Fruit fly (Drosophila melanogaster): ENCODE results near the gene CG3168.

Gene CG3168

dm6 chrX:6744088-6744487 is 4.3 kb upstream of the CG3168 start, which contains the start of gene RpL17 (continued):
- TF ChIP-seq CG32772 (GFP tag; IDR thresholded peaks at IDR 0.05) (peak; percentile 80), sob (GFP tag; IDR thresholded peaks at IDR 0.05) (peak; percentile 93)

DNA sequence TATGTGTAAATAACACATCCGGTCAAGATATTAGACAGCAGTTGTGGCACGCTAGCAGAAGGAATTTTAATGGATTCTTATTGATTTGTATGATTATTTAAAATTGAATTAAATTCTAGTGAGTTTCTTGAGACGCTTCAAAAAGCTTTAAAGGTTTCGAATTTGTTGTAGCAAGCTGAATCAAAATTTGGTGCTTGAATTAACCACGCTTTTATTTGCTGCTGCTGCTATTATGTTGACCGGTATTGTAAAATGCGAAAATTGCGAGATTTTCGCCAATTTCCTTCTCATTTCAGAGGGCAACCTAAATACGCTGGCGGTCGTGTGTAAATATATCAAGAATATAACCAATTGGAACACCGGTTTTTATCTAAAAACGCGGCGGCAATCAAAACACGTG is 3.4 kb upstream of the CG3168 start:
- TF ChIP-seq Elba2 (GFP tag; optimal IDR thresholded peaks at IDR 0.05) (peak; percentile 42), bab2 (GFP tag; optimal IDR thresholded peaks at IDR 0.05) (no peak), Dref (GFP tag; IDR thresholded peaks at IDR 0.05) (no peak), CG7963 (GFP tag; IDR thresholded peaks at IDR 0.05; ENCODE audit: partially characterized antibody) (no peak), Hmr (GFP tag; optimal IDR thresholded peaks at IDR 0.05) (no peak), CG4282 (GFP tag; optimal IDR thresholded peaks at IDR 0.05) (no peak), CG2712 (tag; optimal IDR thresholded peaks at IDR 0.05) (peak; percentile 11), sens (GFP tag) (peak; percentile 49), Ets65A (GFP tag) (peak; percentile 23), gem (tag; optimal IDR thresholded peaks at IDR 0.05) (peak; percentile 11), H2.0 (GFP tag; IDR thresholded peaks at IDR 0.05) (no peak), phol (tag; optimal IDR thresholded peaks at IDR 0.05) (no peak), nerfin-2 (GFP tag; IDR thresholded peaks at IDR 0.05; ENCODE audit: partially characterized antibody) (no peak), CG9932 (GFP tag; IDR thresholded peaks at IDR 0.05) (no peak), bbx (GFP tag; IDR thresholded peaks at IDR 0.05; ENCODE audit: partially characterized antibody) (no peak), sob (GFP tag; IDR thresholded peaks at IDR 0.05) (peak; percentile 6; the same call in 1 of the 2 replicates), scrt (GFP tag; optimal IDR thresholded peaks at IDR 0.05) (no peak), ci (GFP tag; IDR thresholded peaks at IDR 0.05) (0 out of 3 replicates have a peak, but pooled peaks have one; percentile 30), D19B (GFP tag; optimal IDR thresholded peaks at IDR 0.05) (no peak), Xrp1 (GFP tag; IDR thresholded peaks at IDR 0.05) (peak; percentile 7; the same call in 1 of the 2 replicates), CG14441 (GFP tag; IDR thresholded peaks at IDR 0.05) (peak; percentile 55), CG33557 (GFP tag; optimal IDR thresholded peaks at IDR 0.05) (no peak), mam (GFP tag; optimal IDR thresholded peaks at IDR 0.05) (no peak), CG31224 (GFP tag; IDR thresholded peaks at IDR 0.05) (no peak), CG17359 (tag; optimal IDR thresholded peaks at IDR 0.05) (no peak), CG1647 (GFP tag; optimal IDR thresholded peaks at IDR 0.05) (no peak), prd (optimal IDR thresholded peaks at IDR 0.05) (no peak), prd (GFP tag; IDR thresholded peaks at IDR 0.05) (0 out of 3 replicates have a peak, but pooled peaks have one; percentile 14), row (GFP tag; IDR thresholded peaks at IDR 0.05) (peak; percentile 33; the same call in 2 of the 3 replicates), CG11696 (GFP tag; IDR thresholded peaks at IDR 0.05) (peak; percentile 69), ken (GFP tag; IDR thresholded peaks at IDR 0.05) (no peak), CG2120 (GFP tag; optimal IDR thresholded peaks at IDR 0.05) (peak; percentile 14), Atf6 (GFP tag; IDR thresholded peaks at IDR 0.05) (0 out of 2 replicates have a peak, but pooled peaks have one; percentile 8)

DNA sequence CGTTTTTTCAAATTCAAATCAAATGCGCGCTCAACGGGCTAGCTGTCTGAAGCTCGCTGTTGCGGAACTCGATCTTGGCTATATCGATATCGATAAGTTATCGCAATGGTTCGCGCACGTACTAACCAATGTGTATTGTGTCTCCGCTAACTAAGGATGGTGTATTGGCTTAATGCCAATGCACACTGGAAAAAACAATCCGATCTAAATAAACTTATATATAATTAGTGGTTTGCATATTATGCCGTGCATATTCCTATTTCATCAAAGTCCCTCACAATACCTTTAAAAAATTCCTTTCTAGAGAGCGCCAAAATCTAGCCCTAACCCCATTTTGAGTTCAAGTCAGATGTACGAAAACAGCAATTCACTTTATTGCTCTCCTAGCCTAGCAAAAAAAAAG is 1.4 kb upstream of the CG3168 start:
- TF ChIP-seq CG6175 (GFP tag; IDR thresholded peaks at IDR 0.05) (no peak), schlank (tag; optimal IDR thresholded peaks at IDR 0.05) (no peak), CG34376 (GFP tag; optimal IDR thresholded peaks at IDR 0.05) (no peak), B-H1 (GFP tag; IDR thresholded peaks at IDR 0.05) (no peak; the same call in 2 of the 3 replicates), CG11504 (tag; optimal IDR thresholded peaks at IDR 0.05) (peak; percentile 62), Antp (GFP tag; optimal IDR thresholded peaks at IDR 0.05) (peak; percentile 33), CG11695 (GFP tag; IDR thresholded peaks at IDR 0.05) (peak; percentile 53; the same call in 2 of the 3 replicates), lola (GFP tag; optimal IDR thresholded peaks at IDR 0.05) (peak in 1 of 3 experiments; percentile 7), gcm2 (GFP tag; optimal IDR thresholded peaks at IDR 0.05) (peak; percentile 23), Gsc (GFP tag; IDR thresholded peaks at IDR 0.05) (no peak), CG9609 (GFP tag; optimal IDR thresholded peaks at IDR 0.05) (no peak), klu (GFP tag; IDR thresholded peaks at IDR 0.05) (0 out of 2 replicates have a peak, but pooled peaks have one; percentile 27), Mad (GFP tag; optimal IDR thresholded peaks at IDR 0.05) (peak; percentile 45), Sox100B (GFP tag; optimal IDR thresholded peaks at IDR 0.05) (no peak), Doc2 (GFP tag; IDR thresholded peaks at IDR 0.05) (no peak), org-1 (GFP tag; optimal IDR thresholded peaks at IDR 0.05) (peak; percentile 12), CG10959 (GFP tag; IDR thresholded peaks at IDR 0.05) (no peak), Ets65A (GFP tag) (peak; percentile 92), Gug (GFP tag; IDR thresholded peaks at IDR 0.05) (no peak)

Data from whole organism, embryonic.